Worm (Caenorhabditis elegans) whole organism, young adult: ENCODE measurements around the gene tsct-1.

Experiments
- B0261.1 ChIP-seq: sonication (generic microtip); optimal IDR thresholded peaks from 2 replicates; lab custom pipeline; 2016; ENCODE audit warnings: mild to moderate bottlenecking, missing genetic modification characterization, moderate library complexity, missing compliant biosample characterization
- F33H1.4 ChIP-seq: fragments of 200-800 bp; sonication (Bioruptor generic); IDR thresholded peaks from 2 replicates; pipeline ENCODE4 v1.3.6; 2022; ENCODE audit warnings: missing genetic modification reagents, missing genetic modification characterization, missing compliant biosample characterization
- F37B4.10 ChIP-seq: fragments of 200-800 bp; sonication (Bioruptor generic); IDR thresholded peaks from 2 replicates; pipeline ENCODE4 v1.3.6; 2022; ENCODE audit warnings: missing genetic modification characterization, missing compliant biosample characterization
- F52B5.7 ChIP-seq: sonication (generic microtip); optimal IDR thresholded peaks from 2 replicates; lab custom pipeline; 2016; ENCODE audit warnings: mild to moderate bottlenecking, missing genetic modification characterization, missing compliant biosample characterization
- F55B11.4 ChIP-seq: sonication (generic microtip); optimal IDR thresholded peaks from 2 replicates; lab custom pipeline; 2016; ENCODE audit warnings: missing compliant biosample characterization, missing genetic modification characterization, borderline replicate concordance; ENCODE audit not compliant: insufficient read depth
- K11D2.4 ChIP-seq: fragments of 200-800 bp; sonication (Bioruptor generic); IDR thresholded peaks from 2 replicates; pipeline ENCODE4 v1.3.6; 2022; ENCODE audit warnings: missing genetic modification reagents, missing genetic modification characterization, missing compliant biosample characterization
- K12H6.12 ChIP-seq: fragments of 200-800 bp; sonication (Bioruptor generic); optimal IDR thresholded peaks from 2 replicates; lab custom pipeline; 2018; ENCODE audit warnings: mild to moderate bottlenecking, missing genetic modification characterization, missing compliant biosample characterization
- T26A5.8 ChIP-seq: sonication (generic microtip); optimal IDR thresholded peaks from 2 replicates; lab custom pipeline; 2016; ENCODE audit warnings: missing genetic modification characterization, missing compliant biosample characterization
- Y53F4B.3 ChIP-seq: fragments of 200-800 bp; sonication (Bioruptor generic); IDR thresholded peaks from 2 replicates; pipeline ENCODE4 v1.3.6; 2022; ENCODE audit warnings: missing genetic modification reagents, missing genetic modification characterization, missing compliant biosample characterization
- Y67H2A.10 ChIP-seq: fragments of 200-800 bp; sonication (Bioruptor generic); conservative IDR thresholded peaks from 2 replicates; pipeline ENCODE4 v1.3.6; 2022; ENCODE audit warnings: missing genetic modification reagents, missing genetic modification characterization, missing compliant biosample characterization
- Y79H2A.3 ChIP-seq: fragments of 200-800 bp; sonication (Bioruptor generic); conservative IDR thresholded peaks from 2 replicates; pipeline ENCODE4 v1.3.6; 2022; ENCODE audit warnings: missing genetic modification reagents, missing genetic modification characterization, missing compliant biosample characterization
- attf-6 ChIP-seq: fragments of 200-800 bp; sonication (Bioruptor generic); IDR thresholded peaks from 2 replicates; pipeline ENCODE4 v1.3.6; 2022; ENCODE audit warnings: missing genetic modification reagents, missing genetic modification characterization, missing compliant biosample characterization
- cebp-1 ChIP-seq, 2 experiments: fragments of 200-800 bp in 1 of 2; sonication (Bioruptor generic) in 1 of 2; sonication (generic microtip) in 1 of 2; IDR thresholded peaks in 1 of 2; optimal IDR thresholded peaks in 1 of 2; 2 replicates each; pipeline versions ENCODE4 v1.3.6 to Lab custom; 2017 to 2022; ENCODE audit warnings: missing compliant biosample characterization in 2 of 2, missing genetic modification characterization in 2 of 2, mild to moderate bottlenecking in 1 of 2, missing genetic modification reagents in 1 of 2, moderate library complexity in 1 of 2
- chd-7 ChIP-seq: sonication (generic microtip); optimal IDR thresholded peaks from 2 replicates; lab custom pipeline; 2016; ENCODE audit warnings: mild to moderate bottlenecking, missing genetic modification characterization, moderate library complexity, missing compliant biosample characterization
- die-1 ChIP-seq: sonication (generic microtip); optimal IDR thresholded peaks from 2 replicates; lab custom pipeline; 2016; ENCODE audit warnings: missing genotype, mild to moderate bottlenecking, missing genetic modification characterization, missing compliant biosample characterization
- efl-1 ChIP-seq: fragments of 150-350 bp; optimal IDR thresholded peaks from 2 replicates; lab custom pipeline; 2014; ENCODE audit warnings: missing biosample characterization, missing genetic modification reagents, missing genetic modification characterization
- egl-18 ChIP-seq: fragments of 200-800 bp; sonication (Bioruptor generic); IDR thresholded peaks from 2 replicates; pipeline ENCODE4 v1.3.6; 2022; ENCODE audit warnings: missing genetic modification reagents, missing genetic modification characterization, missing compliant biosample characterization
- ekl-4 ChIP-seq: fragments of 200-800 bp; sonication (Bioruptor generic); IDR thresholded peaks from 2 replicates; pipeline ENCODE4 v1.3.6; 2022; ENCODE audit warnings: missing genetic modification reagents, missing genetic modification characterization, missing compliant biosample characterization
- him-1 ChIP-seq: sonication (generic microtip); optimal IDR thresholded peaks from 2 replicates; lab custom pipeline; 2016; ENCODE audit warnings: missing genotype, missing genetic modification reagents, missing genetic modification characterization, missing compliant biosample characterization
- hlh-12 ChIP-seq: sonication (generic microtip); optimal IDR thresholded peaks from 2 replicates; lab custom pipeline; 2016; ENCODE audit warnings: missing genetic modification characterization, missing compliant biosample characterization
- hlh-26 ChIP-seq: fragments of 200-800 bp; sonication (Bioruptor generic); conservative IDR thresholded peaks from 2 replicates; pipeline ENCODE4 v1.3.6; 2022; ENCODE audit warnings: missing genetic modification reagents, missing genetic modification characterization, missing compliant biosample characterization
- hmg-20 ChIP-seq: fragments of 200-800 bp; sonication (Bioruptor generic); IDR thresholded peaks from 2 replicates; pipeline ENCODE4 v1.3.6; 2022; ENCODE audit warnings: missing genetic modification reagents, missing genetic modification characterization, missing compliant biosample characterization
- hrde-1 ChIP-seq: sonication (generic microtip); optimal IDR thresholded peaks from 2 replicates; lab custom pipeline; 2016; ENCODE audit warnings: missing genetic modification characterization, mild to moderate bottlenecking, missing compliant biosample characterization, moderate library complexity, missing genotype, missing genetic modification reagents, borderline replicate concordance
- hsf-1 ChIP-seq: fragments of 200-800 bp; sonication (Bioruptor generic); IDR thresholded peaks from 2 replicates; pipeline ENCODE4 v1.3.6; 2022; ENCODE audit warnings: missing genetic modification reagents, missing genetic modification characterization, missing compliant biosample characterization
- lir-1 ChIP-seq: fragments of 200-800 bp; sonication (Bioruptor generic); conservative IDR thresholded peaks from 2 replicates; pipeline ENCODE4 v1.3.6; 2022; ENCODE audit warnings: missing genetic modification reagents, missing genetic modification characterization, missing compliant biosample characterization
- lsl-1 ChIP-seq: fragments of 200-800 bp; sonication (Bioruptor generic); optimal IDR thresholded peaks from 2 replicates; lab custom pipeline; 2018; ENCODE audit warnings: mild to moderate bottlenecking, missing genetic modification characterization, moderate library complexity, missing compliant biosample characterization
- lsy-27 ChIP-seq: sonication (generic microtip); optimal IDR thresholded peaks from 2 replicates; lab custom pipeline; 2017; ENCODE audit warnings: missing genetic modification characterization, mild to moderate bottlenecking, missing compliant biosample characterization, antibody characterized with exemption, missing genotype, borderline replicate concordance; ENCODE audit not compliant: insufficient read depth
- madf-3 ChIP-seq: fragments of 200-800 bp; sonication (Bioruptor generic); IDR thresholded peaks from 2 replicates; pipeline ENCODE4 v1.3.6; 2022; ENCODE audit warnings: missing genetic modification reagents, missing genetic modification characterization, missing compliant biosample characterization
- madf-6 ChIP-seq: fragments of 200-800 bp; sonication (Bioruptor generic); IDR thresholded peaks from 2 replicates; pipeline ENCODE4 v1.3.6; 2022; ENCODE audit warnings: missing genetic modification reagents, missing genetic modification characterization, missing compliant biosample characterization
- mcd-1 ChIP-seq: fragments of 200-800 bp; sonication (Bioruptor generic); IDR thresholded peaks from 2 replicates; pipeline ENCODE4 v1.3.6; 2022; ENCODE audit warnings: missing genetic modification reagents, missing genetic modification characterization, missing compliant biosample characterization
- nhr-179 ChIP-seq: sonication (generic microtip); optimal IDR thresholded peaks from 2 replicates; lab custom pipeline; 2016; ENCODE audit warnings: mild to moderate bottlenecking, missing genetic modification characterization, missing compliant biosample characterization
- nhr-80 ChIP-seq: sonication (generic microtip); optimal IDR thresholded peaks from 2 replicates; lab custom pipeline; 2016; ENCODE audit warnings: missing genetic modification characterization, missing compliant biosample characterization
- nhr-90 ChIP-seq: sonication (generic microtip); optimal IDR thresholded peaks from 2 replicates; lab custom pipeline; 2016; ENCODE audit warnings: missing genotype, mild to moderate bottlenecking, missing genetic modification characterization, missing compliant biosample characterization
- pha-4 ChIP-seq: fragments of 150-350 bp; sonication (generic microtip); optimal IDR thresholded peaks from 2 replicates; lab custom pipeline; 2014; ENCODE audit warnings: missing biosample characterization, missing genetic modification reagents, missing genetic modification characterization
- rec-8 ChIP-seq, 2 experiments: sonication (generic microtip); optimal IDR thresholded peaks; 2 replicates each; lab custom pipeline; 2016; ENCODE audit warnings: mild to moderate bottlenecking in 2 of 2, missing genetic modification characterization in 2 of 2, missing genetic modification reagents in 2 of 2, missing genotype in 2 of 2, missing biosample characterization in 1 of 2, missing compliant biosample characterization in 1 of 2, moderate library complexity in 1 of 2
- rpc-1 ChIP-seq, 2 experiments: fragments of 150-350 bp in 1 of 2; sonication (generic microtip) in 1 of 2; optimal IDR thresholded peaks; 2 replicates each; lab custom pipeline; 2014 to 2018; ENCODE audit warnings: missing biosample characterization in 1 of 2, missing genetic modification characterization in 1 of 2, missing genetic modification reagents in 1 of 2, missing genotype in 1 of 2
- sdz-38 ChIP-seq: sonication (generic microtip); optimal IDR thresholded peaks from 2 replicates; lab custom pipeline; 2016; ENCODE audit warnings: missing genotype, missing genetic modification characterization, missing compliant biosample characterization
- snpc-1.3 ChIP-seq: sonication (generic microtip); optimal IDR thresholded peaks from 2 replicates; lab custom pipeline; 2017; ENCODE audit warnings: missing genetic modification characterization, mild to moderate bottlenecking, missing compliant biosample characterization, antibody characterized with exemption, moderate library complexity, missing genotype, missing genetic modification reagents; ENCODE audit not compliant: insufficient read depth
- unc-62 ChIP-seq: fragments of 150-350 bp; optimal IDR thresholded peaks from 2 replicates; lab custom pipeline; 2014; ENCODE audit warnings: missing biosample characterization, missing genetic modification reagents, missing genetic modification characterization
- xnd-1 ChIP-seq: sonication (generic microtip); optimal IDR thresholded peaks from 2 replicates; lab custom pipeline; 2016; ENCODE audit warnings: missing genotype, missing genetic modification reagents, missing genetic modification characterization, missing compliant biosample characterization
- zfh-2 ChIP-seq: fragments of 200-800 bp; sonication (Bioruptor generic); conservative IDR thresholded peaks from 2 replicates; pipeline ENCODE4 v1.3.6; 2022; ENCODE audit warnings: missing genetic modification reagents, missing genetic modification characterization, missing compliant biosample characterization
- ztf-18 ChIP-seq: sonication (generic microtip); optimal IDR thresholded peaks from 2 replicates; lab custom pipeline; 2016; ENCODE audit warnings: missing genotype, mild to moderate bottlenecking, missing genetic modification characterization, missing compliant biosample characterization

Gene tsct-1

ce11 chrX:12449262-12449942, 15.5 kb downstream of the tsct-1 start, which contains the start of gene T18D3.6:
Gene T18D3.6 (plus strand): TSS chrX:12449892.
- TF ChIP-seq lsy-27 (no peak), lir-1 (GFP tag; lab: Robert Waterston, UW) (no peak), mcd-1 (GFP tag; lab: Robert Waterston, UW) (peak; percentile 52), cebp-1 (GFP tag; IDR thresholded peaks at IDR 0.05; lab: Robert Waterston, UW) (no peak), cebp-1 (tag; optimal IDR thresholded peaks at IDR 0.05; lab: Kevin White, UChicago) (peak; percentile 21), nhr-80 (peak; percentile 72), zfh-2 (peak; percentile 90)

ce11 chrX:12451258-12451657, 17.4 kb downstream of the tsct-1 start:
- TF ChIP-seq nhr-80 (peak; percentile 58), unc-62 (no peak), cebp-1 (GFP tag; IDR thresholded peaks at IDR 0.05; lab: Robert Waterston, UW) (no peak), cebp-1 (tag; optimal IDR thresholded peaks at IDR 0.05; lab: Kevin White, UChicago) (no peak)

- TF ChIP-seq nhr-80 = peak; percentile 44
- TF ChIP-seq xnd-1 (tag; lab: Kevin White, UChicago) = no peak
- no peak for TF ChIP-seq Y67H2A.10 (GFP tag; lab: Robert Waterston, UW)
- no peak for TF ChIP-seq madf-3 (GFP tag; lab: Robert Waterston, UW)
- 0 out of 2 replicates have a peak, but pooled peaks have one; percentile 16 for TF ChIP-seq madf-6 (GFP tag; lab: Robert Waterston, UW)
- TF ChIP-seq F55B11.4 (tag; lab: Kevin White, UChicago) = no peak
- no peak for TF ChIP-seq him-1 (tag; lab: Kevin White, UChicago)
- no peak for TF ChIP-seq hlh-12 (tag; lab: Kevin White, UChicago)
- TF ChIP-seq nhr-90 (tag; lab: Kevin White, UChicago) = peak; percentile 7
- no peak for TF ChIP-seq hrde-1 (tag; lab: Kevin White, UChicago)
- TF ChIP-seq T26A5.8 (tag; lab: Kevin White, UChicago) = no peak
- no peak for TF ChIP-seq snpc-1.3 (tag; lab: Kevin White, UChicago)
- peak; percentile 97 for TF ChIP-seq zfh-2
- TF ChIP-seq F52B5.7 (tag; lab: Kevin White, UChicago) = no peak
- no peak for TF ChIP-seq F33H1.4 (GFP tag; lab: Robert Waterston, UW)
- TF ChIP-seq attf-6 (GFP tag; lab: Robert Waterston, UW) = no peak
- 0 out of 2 replicates have a peak, but pooled peaks have one; percentile 3 for TF ChIP-seq egl-18 (GFP tag; lab: Robert Waterston, UW)
- no peak for TF ChIP-seq F37B4.10 (GFP tag; lab: Robert Waterston, UW)
- no peak for TF ChIP-seq rpc-1 (optimal IDR thresholded peaks at IDR 0.05; lab: Kevin White, UChicago)
- no peak for TF ChIP-seq rpc-1 (tag; optimal IDR thresholded peaks at IDR 0.05; lab: Kevin White, UChicago)
- TF ChIP-seq B0261.1 (tag; lab: Kevin White, UChicago) = peak; percentile 11
- TF ChIP-seq hmg-20 (GFP tag; lab: Robert Waterston, UW) = no peak
- peak; percentile 62 for TF ChIP-seq K12H6.12 (tag; lab: Kevin White, UChicago)
- no peak for TF ChIP-seq die-1
- no peak for TF ChIP-seq ekl-4 (GFP tag; lab: Robert Waterston, UW)
- no peak for TF ChIP-seq hlh-26 (GFP tag; lab: Robert Waterston, UW)
- TF ChIP-seq Y79H2A.3 (GFP tag; lab: Robert Waterston, UW) = no peak
- TF ChIP-seq ztf-18 = peak; percentile 62
- no peak for TF ChIP-seq sdz-38 (tag; lab: Kevin White, UChicago)
- peak; percentile 56 for TF ChIP-seq K11D2.4 (GFP tag; lab: Robert Waterston, UW)
- peak; percentile 53 for TF ChIP-seq chd-7 (tag; lab: Kevin White, UChicago)
- no peak for TF ChIP-seq lsl-1 (GFP tag; lab: Kevin White, UChicago)
- no peak for TF ChIP-seq hsf-1
- no peak for TF ChIP-seq pha-4 (tag; lab: Kevin White, UChicago)
- TF ChIP-seq efl-1 (GFP tag; lab: Kevin White, UChicago) = no peak
- no peak for TF ChIP-seq nhr-179
- no peak for TF ChIP-seq lsy-27
- no peak for TF ChIP-seq rec-8 (tag; optimal IDR thresholded peaks at IDR 0.05; lab: Kevin White, UChicago)
- peak; percentile 69 for TF ChIP-seq mcd-1 (GFP tag; lab: Robert Waterston, UW)
- TF ChIP-seq Y53F4B.3 (GFP tag; lab: Robert Waterston, UW) = no peak
These were observed 18.3 kb downstream of the tsct-1 start for ce11 chrX:12452143-12452570.
